Fruit fly (Drosophila melanogaster): ENCODE measurements around the gene pb.

pb gene

DNA sequence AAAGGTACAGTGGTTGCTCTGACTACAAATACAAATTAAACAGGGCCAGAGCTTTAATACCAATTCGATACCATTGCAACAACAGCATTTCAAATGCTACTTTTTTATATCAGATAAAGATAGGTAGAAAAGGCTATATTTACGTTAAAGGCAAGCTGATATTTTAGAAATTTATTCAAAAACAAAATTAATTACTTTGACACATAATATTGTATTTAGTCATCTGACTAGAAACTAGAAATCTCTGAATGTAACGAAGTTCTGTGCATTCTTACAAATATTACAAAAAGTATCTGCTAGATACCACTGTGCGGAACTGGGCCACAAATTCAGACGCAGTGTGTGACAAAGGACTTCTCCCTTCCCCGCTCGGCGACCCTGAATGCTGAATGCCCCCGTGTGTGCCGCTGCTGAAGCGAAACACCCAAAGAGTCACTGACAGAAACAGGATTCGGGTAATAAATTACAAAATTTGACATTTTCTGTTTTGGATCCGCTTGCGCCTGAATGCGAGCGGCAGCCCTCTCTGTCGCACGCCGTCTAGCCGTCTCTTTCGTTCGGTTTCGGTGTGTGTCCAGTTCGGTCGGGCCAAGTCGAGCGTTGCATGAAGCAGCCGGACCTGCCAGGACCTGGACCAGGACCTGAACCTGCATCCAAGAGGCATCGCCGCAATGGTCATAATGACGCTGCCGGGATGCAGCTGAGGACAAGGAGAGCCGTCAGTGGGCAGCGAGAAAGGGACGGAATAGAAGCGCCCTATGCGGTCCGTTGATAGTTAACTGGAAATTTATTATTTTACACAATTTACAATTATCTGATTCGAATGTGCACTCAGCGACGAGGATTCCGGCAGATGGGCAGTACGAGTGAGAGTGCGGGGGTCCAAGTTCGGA, 19.1 kb upstream of the pb start (continued):
- TF ChIP-seq phol (tag; optimal IDR thresholded peaks at IDR 0.05): peak; percentile 44
- TF ChIP-seq slp2 (GFP tag; optimal IDR thresholded peaks at IDR 0.05): no peak
- no peak for TF ChIP-seq mirr (GFP tag; optimal IDR thresholded peaks at IDR 0.05)
- TF ChIP-seq exex (tag; optimal IDR thresholded peaks at IDR 0.05): no peak
- TF ChIP-seq bbx (GFP tag; IDR thresholded peaks at IDR 0.05; ENCODE audit: partially characterized antibody): no peak
- TF ChIP-seq Dp (GFP tag; optimal IDR thresholded peaks at IDR 0.05): no peak
- no peak for TF ChIP-seq CG8478 (optimal IDR thresholded peaks at IDR 0.05)
- peak; percentile 28 for TF ChIP-seq CG16815 (GFP tag; optimal IDR thresholded peaks at IDR 0.05)
- TF ChIP-seq Oli (tag; optimal IDR thresholded peaks at IDR 0.05): peak; percentile 58
- TF ChIP-seq CG7963 (GFP tag; IDR thresholded peaks at IDR 0.05; ENCODE audit: partially characterized antibody): no peak
- no peak for TF ChIP-seq cg (GFP tag; optimal IDR thresholded peaks at IDR 0.05)
- no peak for TF ChIP-seq br (optimal IDR thresholded peaks at IDR 0.05)
- TF ChIP-seq CG11085 (GFP tag; IDR thresholded peaks at IDR 0.05): no peak
- TF ChIP-seq CG2199 (GFP tag; IDR thresholded peaks at IDR 0.05): no peak
- peak; percentile 1 for TF ChIP-seq nom (GFP tag; optimal IDR thresholded peaks at IDR 0.05)
- no peak for TF ChIP-seq en (GFP tag; optimal IDR thresholded peaks at IDR 0.05)
- no peak for TF ChIP-seq CG10462 (GFP tag; optimal IDR thresholded peaks at IDR 0.05)
- no peak for TF ChIP-seq CG6272 (GFP tag; IDR thresholded peaks at IDR 0.05)
- no peak for TF ChIP-seq CG12104 (GFP tag; optimal IDR thresholded peaks at IDR 0.05)
- peak; percentile 21 for TF ChIP-seq Hmr (GFP tag; optimal IDR thresholded peaks at IDR 0.05)
- TF ChIP-seq CG42726 (GFP tag; IDR thresholded peaks at IDR 0.05; ENCODE audit: partially characterized antibody): 0 out of 2 replicates have a peak, but pooled peaks have one; percentile 4
- peak in 1 of 2 experiments; percentile 86 for TF ChIP-seq insv (GFP tag; optimal IDR thresholded peaks at IDR 0.05)
- TF ChIP-seq CG14965 (GFP tag; optimal IDR thresholded peaks at IDR 0.05; ENCODE audit: borderline replicate concordance): no peak
- no peak for TF ChIP-seq yki (optimal IDR thresholded peaks at IDR 0.05)
- no peak for TF ChIP-seq CG32767 (GFP tag; IDR thresholded peaks at IDR 0.05)
- no peak for TF ChIP-seq Doc2 (GFP tag; IDR thresholded peaks at IDR 0.05)
- no peak for TF ChIP-seq CG8944 (GFP tag; optimal IDR thresholded peaks at IDR 0.05)
- TF ChIP-seq amos (GFP tag; IDR thresholded peaks at IDR 0.05; ENCODE audit: partially characterized antibody): no peak
- no peak for TF ChIP-seq her (GFP tag; optimal IDR thresholded peaks at IDR 0.05)
- TF ChIP-seq CG11696 (GFP tag; IDR thresholded peaks at IDR 0.05): no peak
- TF ChIP-seq row (GFP tag; IDR thresholded peaks at IDR 0.05): peak; percentile 61
- TF ChIP-seq jumu (GFP tag; optimal IDR thresholded peaks at IDR 0.05): no peak
- TF ChIP-seq D (optimal IDR thresholded peaks at IDR 0.05): peak; percentile 79
- peak; percentile 66 for TF ChIP-seq D (GFP tag; optimal IDR thresholded peaks at IDR 0.05)
- TF ChIP-seq fd64A (GFP tag; optimal IDR thresholded peaks at IDR 0.05): no peak
- no peak for TF ChIP-seq Optix (GFP tag; IDR thresholded peaks at IDR 0.05)
- TF ChIP-seq CkIIα-i1 (GFP tag; IDR thresholded peaks at IDR 0.05): no peak
- TF ChIP-seq Drgx (GFP tag; IDR thresholded peaks at IDR 0.05): no peak
- TF ChIP-seq pan (optimal IDR thresholded peaks at IDR 0.05): no peak
- TF ChIP-seq pan (GFP tag; optimal IDR thresholded peaks at IDR 0.05 in 1 of 2, IDR thresholded peaks at IDR 0.05 in 1 of 2): no peak
- no peak for TF ChIP-seq CG34422 (GFP tag; IDR thresholded peaks at IDR 0.05)
- no peak for TF ChIP-seq dimm (GFP tag; IDR thresholded peaks at IDR 0.05)
- TF ChIP-seq unpg (GFP tag; optimal IDR thresholded peaks at IDR 0.05): peak; percentile 14
- TF ChIP-seq Dbx (GFP tag; IDR thresholded peaks at IDR 0.05): no peak
- no peak for TF ChIP-seq CG32532 (GFP tag; IDR thresholded peaks at IDR 0.05)
- no peak for TF ChIP-seq gro (GFP tag; optimal IDR thresholded peaks at IDR 0.05)
- no peak for TF ChIP-seq ssp (GFP tag; IDR thresholded peaks at IDR 0.05)
- no peak; the same call in 2 of the 3 replicates for TF ChIP-seq CG6791 (GFP tag; IDR thresholded peaks at IDR 0.05; ENCODE audit: partially characterized antibody)
- TF ChIP-seq dm (GFP tag; optimal IDR thresholded peaks at IDR 0.05): no peak
- TF ChIP-seq ro (GFP tag; IDR thresholded peaks at IDR 0.05): no peak
- TF ChIP-seq mam (GFP tag; optimal IDR thresholded peaks at IDR 0.05): peak; percentile 16

All from whole organism, embryonic.